Worm (Caenorhabditis elegans) whole organism, L4 larva: ENCODE data around the gene ufd-3.

ENCODE experiments used
- F26F4.8 ChIP-seq: fragments of 200-800 bp; sonication (Bioruptor generic); conservative IDR thresholded peaks from 2 replicates; pipeline ENCODE4 v1.3.6; 2022; ENCODE audit warnings: missing genetic modification characterization, missing compliant biosample characterization
- Y48G9A.11 ChIP-seq: fragments of 200-800 bp; sonication (Bioruptor generic); IDR thresholded peaks from 2 replicates; pipeline ENCODE4 v1.3.6; 2022; ENCODE audit warnings: missing genetic modification reagents, missing genetic modification characterization, missing compliant biosample characterization
- Y5F2A.4 ChIP-seq: fragments of 200-800 bp; sonication (Bioruptor generic); optimal IDR thresholded peaks from 2 replicates; lab custom pipeline; 2018; ENCODE audit warnings: mild to moderate bottlenecking, missing genetic modification characterization, missing compliant biosample characterization
- aha-1 ChIP-seq: fragments of 150-350 bp; peaks from one replicate; lab custom pipeline; 2014; ENCODE audit warnings: missing biosample characterization, missing genetic modification characterization
- aly-2 ChIP-seq: sonication (generic microtip); optimal IDR thresholded peaks from 2 replicates; lab custom pipeline; 2018; ENCODE audit warnings: missing biosample characterization, missing genetic modification characterization
- ama-1 ChIP-seq: fragments of 150-350 bp; optimal IDR thresholded peaks from 2 replicates; lab custom pipeline; 2014; ENCODE audit warnings: inconsistent platforms, mixed read lengths
- arid-1 ChIP-seq: fragments of 200-800 bp; sonication (Bioruptor generic); conservative IDR thresholded peaks from 2 replicates; pipeline ENCODE4 v1.3.6; 2022; ENCODE audit warnings: missing genetic modification reagents, missing genetic modification characterization, missing compliant biosample characterization
- attf-4 ChIP-seq: sonication (generic microtip); optimal IDR thresholded peaks from 3 replicates; lab custom pipeline; 2017; ENCODE audit warnings: missing biosample characterization, missing genetic modification characterization
- ceh-20 ChIP-seq: fragments of 200-800 bp; sonication (Bioruptor generic); IDR thresholded peaks from 2 replicates; pipeline ENCODE4 v1.3.6; 2022; ENCODE audit warnings: missing genetic modification reagents, missing genetic modification characterization, missing compliant biosample characterization
- ceh-44 ChIP-seq: fragments of 200-800 bp; sonication (Bioruptor generic); IDR thresholded peaks from 2 replicates; pipeline ENCODE4 v1.3.6; 2022; ENCODE audit warnings: missing genetic modification reagents, missing genetic modification characterization, missing compliant biosample characterization
- ceh-82 ChIP-seq: sonication (generic microtip); optimal IDR thresholded peaks from 2 replicates; lab custom pipeline; 2017; ENCODE audit warnings: missing biosample characterization, missing genetic modification characterization
- ces-1 ChIP-seq: fragments of 150-350 bp; sonication (generic microtip); optimal IDR thresholded peaks from 4 replicates; lab custom pipeline; 2014; ENCODE audit warnings: missing biosample characterization, missing genetic modification reagents, missing genetic modification characterization
- daf-16 ChIP-seq, 3 experiments: sonication (generic microtip); optimal IDR thresholded peaks; 2 replicates each; lab custom pipeline; 2016 to 2017; ENCODE audit warnings: missing genetic modification characterization in 3 of 3, missing genetic modification reagents in 3 of 3, mild to moderate bottlenecking in 2 of 3, missing compliant biosample characterization in 2 of 3, missing biosample characterization in 1 of 3, moderate library complexity in 1 of 3
- daf-19 ChIP-seq: fragments of 200-800 bp; sonication (Bioruptor generic); conservative IDR thresholded peaks from 2 replicates; pipeline ENCODE4 v1.3.6; 2022; ENCODE audit warnings: missing genetic modification characterization, missing compliant biosample characterization
- dpl-1 ChIP-seq: fragments of 150-350 bp; optimal IDR thresholded peaks from 2 replicates; lab custom pipeline; 2014; ENCODE audit warnings: missing biosample characterization, missing genetic modification reagents, missing genetic modification characterization
- duxl-1 ChIP-seq: sonication (generic microtip); optimal IDR thresholded peaks from 2 replicates; lab custom pipeline; 2016; ENCODE audit warnings: mild to moderate bottlenecking, missing genetic modification characterization, moderate library complexity, missing compliant biosample characterization; ENCODE audit not compliant: poor library complexity
- dve-1 ChIP-seq: sonication (generic microtip); optimal IDR thresholded peaks from 2 replicates; lab custom pipeline; 2017; ENCODE audit warnings: antibody characterized with exemption, mild to moderate bottlenecking, missing genetic modification characterization, missing compliant biosample characterization; ENCODE audit not compliant: insufficient read depth
- egl-27 ChIP-seq: sonication (generic microtip); optimal IDR thresholded peaks from 3 replicates; lab custom pipeline; 2017; ENCODE audit warnings: missing biosample characterization, missing genetic modification reagents, missing genetic modification characterization
- fos-1 ChIP-seq: fragments of 150-350 bp; optimal IDR thresholded peaks from 2 replicates; lab custom pipeline; 2014; ENCODE audit warnings: missing biosample characterization, missing genetic modification characterization
- hlh-30 ChIP-seq: sonication (generic microtip); optimal IDR thresholded peaks from 2 replicates; lab custom pipeline; 2017; ENCODE audit warnings: antibody characterized with exemption, mild to moderate bottlenecking, missing genetic modification characterization, missing compliant biosample characterization; ENCODE audit not compliant: insufficient read depth
- lim-7 ChIP-seq: fragments of 200-800 bp; sonication (Bioruptor generic); IDR thresholded peaks from 2 replicates; pipeline ENCODE4 v1.3.6; 2022; ENCODE audit warnings: missing genetic modification characterization, missing compliant biosample characterization
- lin-29 ChIP-seq: fragments of 200-800 bp; sonication (Bioruptor generic); IDR thresholded peaks from 2 replicates; pipeline ENCODE4 v1.3.6; 2022; ENCODE audit warnings: missing genetic modification reagents, missing genetic modification characterization, missing compliant biosample characterization
- lin-38 ChIP-seq: fragments of 200-800 bp; sonication (Bioruptor generic); IDR thresholded peaks from 2 replicates; pipeline ENCODE4 v1.3.6; 2022; ENCODE audit warnings: missing genetic modification reagents, missing genetic modification characterization, missing compliant biosample characterization
- lsy-2 ChIP-seq, 2 experiments: fragments of 150-350 bp in 1 of 2; sonication (generic microtip) in 1 of 2; optimal IDR thresholded peaks; 2 replicates each; lab custom pipeline; 2014 to 2017; ENCODE audit warnings: missing biosample characterization in 2 of 2, missing genetic modification characterization in 2 of 2
- madf-9 ChIP-seq: fragments of 200-800 bp; sonication (Bioruptor generic); conservative IDR thresholded peaks from 2 replicates; pipeline ENCODE4 v1.3.6; 2022; ENCODE audit warnings: missing genetic modification reagents, missing genetic modification characterization, missing compliant biosample characterization
- mep-1 ChIP-seq: fragments of 150-350 bp; sonication (generic microtip); optimal IDR thresholded peaks from 3 replicates; lab custom pipeline; 2014; ENCODE audit warnings: missing biosample characterization, missing genetic modification characterization
- mes-2 ChIP-seq: sonication (generic microtip); optimal IDR thresholded peaks from 2 replicates; lab custom pipeline; 2016; ENCODE audit warnings: missing genotype, mild to moderate bottlenecking, missing genetic modification characterization, missing compliant biosample characterization; ENCODE audit not compliant: poor library complexity, severe bottlenecking
- mxl-2 ChIP-seq: fragments of 200-800 bp; sonication (Bioruptor generic); conservative IDR thresholded peaks from 2 replicates; pipeline ENCODE4 v1.3.6; 2022; ENCODE audit warnings: missing genetic modification reagents, missing genetic modification characterization, missing compliant biosample characterization
- mxl-3 ChIP-seq: fragments of 200-800 bp; sonication (Bioruptor generic); optimal IDR thresholded peaks from 2 replicates; lab custom pipeline; 2018; ENCODE audit warnings: mild to moderate bottlenecking, missing genetic modification characterization, missing compliant biosample characterization
- nhr-11 ChIP-seq: fragments of 150-350 bp; optimal IDR thresholded peaks from 2 replicates; lab custom pipeline; 2014; ENCODE audit warnings: missing biosample characterization, missing genetic modification characterization
- nhr-28 ChIP-seq: fragments of 150-350 bp; optimal IDR thresholded peaks from 2 replicates; lab custom pipeline; 2014; ENCODE audit warnings: missing biosample characterization, missing genetic modification characterization
- nhr-48 ChIP-seq: sonication (generic microtip); optimal IDR thresholded peaks from 2 replicates; lab custom pipeline; 2016; ENCODE audit warnings: mild to moderate bottlenecking, missing genetic modification characterization, missing compliant biosample characterization
- nhr-76 ChIP-seq: fragments of 150-350 bp; optimal IDR thresholded peaks from 2 replicates; lab custom pipeline; 2014; ENCODE audit warnings: missing biosample characterization, missing genetic modification characterization
- nhr-77 ChIP-seq: fragments of 150-350 bp; optimal IDR thresholded peaks from 2 replicates; lab custom pipeline; 2014; ENCODE audit warnings: missing biosample characterization, missing genetic modification characterization
- pha-4 ChIP-seq, 2 experiments: fragments of 150-350 bp in 1 of 2; fragments of 200-800 bp in 1 of 2; sonication (Bioruptor generic) in 1 of 2; IDR thresholded peaks in 1 of 2; optimal IDR thresholded peaks in 1 of 2; 2 replicates each; pipeline versions ENCODE4 v1.3.6 to Lab custom; 2014 to 2022; ENCODE audit warnings: missing genetic modification characterization in 2 of 2, missing genetic modification reagents in 2 of 2, missing biosample characterization in 1 of 2, missing compliant biosample characterization in 1 of 2
- pqm-1 ChIP-seq: sonication (generic microtip); optimal IDR thresholded peaks from 2 replicates; lab custom pipeline; 2017; ENCODE audit warnings: missing biosample characterization, missing genetic modification characterization
- rbr-2 ChIP-seq: sonication (generic microtip); optimal IDR thresholded peaks from 2 replicates; lab custom pipeline; 2016; ENCODE audit warnings: missing genotype, missing genetic modification characterization, missing compliant biosample characterization
- sdz-12 ChIP-seq: fragments of 200-800 bp; sonication (Bioruptor generic); optimal IDR thresholded peaks from 2 replicates; lab custom pipeline; 2018; ENCODE audit warnings: mild to moderate bottlenecking, missing genetic modification characterization, missing compliant biosample characterization
- set-16 ChIP-seq: fragments of 200-800 bp; sonication (Bioruptor generic); IDR thresholded peaks from 2 replicates; pipeline ENCODE4 v1.3.6; 2022; ENCODE audit warnings: missing genetic modification reagents, missing genetic modification characterization, missing compliant biosample characterization
- spr-1 ChIP-seq: sonication (generic microtip); optimal IDR thresholded peaks from 2 replicates; lab custom pipeline; 2016; ENCODE audit warnings: mild to moderate bottlenecking, missing genetic modification characterization, missing compliant biosample characterization
- spr-3 ChIP-seq: fragments of 200-800 bp; sonication (Bioruptor generic); optimal IDR thresholded peaks from 2 replicates; lab custom pipeline; 2018; ENCODE audit warnings: mild to moderate bottlenecking, missing genetic modification characterization, missing compliant biosample characterization
- tag-97 ChIP-seq: fragments of 200-800 bp; sonication (Bioruptor generic); IDR thresholded peaks from 2 replicates; pipeline ENCODE4 v1.3.6; 2022; ENCODE audit warnings: missing genetic modification characterization, missing compliant biosample characterization
- tra-1 ChIP-seq: fragments of 200-800 bp; sonication (Bioruptor generic); IDR thresholded peaks from 2 replicates; pipeline ENCODE4 v1.3.6; 2022; ENCODE audit warnings: missing genetic modification reagents, missing genetic modification characterization, missing compliant biosample characterization
- unc-62 ChIP-seq, 3 experiments: fragments of 150-350 bp in 1 of 3; sonication (generic microtip); optimal IDR thresholded peaks in 2 of 3; peaks in 1 of 3; 1 replicate in 1 of 3; 2 replicates in 2 of 3; lab custom pipeline; 2014 to 2017; ENCODE audit warnings: missing biosample characterization in 3 of 3, missing genetic modification characterization in 3 of 3, missing genetic modification reagents in 3 of 3, missing genotype in 1 of 3
- zfp-3 ChIP-seq: fragments of 200-800 bp; sonication (Bioruptor generic); conservative IDR thresholded peaks from 2 replicates; pipeline ENCODE4 v1.3.6; 2022; ENCODE audit warnings: missing genetic modification reagents, missing genetic modification characterization, missing compliant biosample characterization
- zip-2 ChIP-seq: fragments of 150-350 bp; optimal IDR thresholded peaks from 2 replicates; lab custom pipeline; 2014; ENCODE audit warnings: missing biosample characterization, missing genetic modification characterization

ufd-3 gene

DNA sequence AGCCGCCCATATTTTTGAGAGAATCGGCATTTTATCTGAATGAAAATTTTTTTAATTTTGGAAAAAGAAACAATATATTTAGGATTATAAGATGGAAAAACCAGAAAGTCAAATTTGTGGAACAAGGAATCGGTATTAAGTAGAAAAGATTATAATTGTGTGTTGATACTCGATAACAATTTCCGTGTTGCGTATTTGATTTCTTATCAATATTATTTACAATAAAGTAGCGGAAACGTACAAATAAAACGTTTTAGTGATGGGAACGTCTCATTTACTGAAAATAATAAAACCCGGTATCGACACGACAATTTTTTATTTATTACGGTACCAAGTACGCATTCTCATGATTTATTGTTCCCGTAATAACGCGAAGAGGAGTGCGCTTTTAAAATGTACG is 3.7 kb upstream of the ufd-3 start, which contains the start of gene C05C10.3:
TSS of gene C05C10.3 (minus strand) at position 35 of the 400 bp plus-strand sequence.
- TF ChIP-seq daf-16 (GFP tag; optimal IDR thresholded peaks at IDR 0.05; lab: Kevin White, UChicago) = no peak
- TF ChIP-seq daf-16 (tag; optimal IDR thresholded peaks at IDR 0.05; lab: Kevin White, UChicago) = peak; percentile 82
- no peak for TF ChIP-seq lim-7 (GFP tag; lab: Robert Waterston, UW)
- TF ChIP-seq duxl-1 (tag; lab: Kevin White, UChicago) = no peak
- peak; percentile 7 for TF ChIP-seq pqm-1 (tag; lab: Kevin White, UChicago)
- TF ChIP-seq nhr-77 (tag; lab: Kevin White, UChicago) = peak; percentile 35
- TF ChIP-seq dve-1 (tag; lab: Kevin White, UChicago) = peak; percentile 24
- TF ChIP-seq nhr-28 (tag; lab: Kevin White, UChicago) = peak; percentile 2

DNA sequence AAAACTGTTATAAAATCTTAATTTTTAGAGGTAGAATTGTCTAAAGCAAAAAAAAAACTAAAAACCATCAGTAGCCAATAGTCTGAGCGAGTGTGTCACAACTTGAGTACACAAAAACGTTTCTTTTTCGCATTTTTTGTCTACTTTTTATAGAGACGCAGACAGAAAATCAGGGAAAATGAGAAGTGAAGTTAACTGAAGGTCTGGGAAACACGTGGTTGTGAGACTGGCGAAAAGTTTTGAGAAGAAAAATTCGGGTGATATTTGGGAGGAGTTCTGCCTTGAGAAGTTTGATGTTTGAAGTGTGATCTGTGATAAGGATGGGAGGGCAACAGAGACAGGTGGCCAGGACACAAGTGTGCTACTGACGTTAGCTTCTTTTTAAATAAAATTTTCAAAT is 2.9 kb upstream of the ufd-3 start:
- TF ChIP-seq spr-1 (tag; lab: Kevin White, UChicago) (peak; percentile 47), zfp-3 (no peak), lin-29 (GFP tag; lab: Robert Waterston, UW) (0 out of 2 replicates have a peak, but pooled peaks have one; percentile 14), hlh-30 (tag; lab: Kevin White, UChicago) (peak; percentile 97), rbr-2 (no peak), ceh-44 (no peak), dpl-1 (GFP tag; lab: Kevin White, UChicago) (peak; percentile 64), pha-4 (GFP tag; IDR thresholded peaks at IDR 0.05; lab: Robert Waterston, UW) (no peak), pha-4 (tag; optimal IDR thresholded peaks at IDR 0.05; lab: Kevin White, UChicago) (peak; percentile 33), spr-3 (GFP tag; lab: Kevin White, UChicago) (no peak), lin-38 (GFP tag; lab: Robert Waterston, UW) (0 out of 2 replicates have a peak, but pooled peaks have one; percentile 28), mes-2 (tag; lab: Kevin White, UChicago) (peak; percentile 48), fos-1 (tag; lab: Kevin White, UChicago) (no peak), daf-19 (GFP tag; lab: Robert Waterston, UW) (no peak), F26F4.8 (no peak), nhr-28 (tag; lab: Kevin White, UChicago) (peak; percentile 90), unc-62 (GFP tag; optimal IDR thresholded peaks at IDR 0.05 in 1 of 2; lab: Kevin White, UChicago) (peak in 1 of 2 experiments; percentile 64), unc-62 (tag; optimal IDR thresholded peaks at IDR 0.05; lab: Kevin White, UChicago) (no peak), zip-2 (tag; lab: Kevin White, UChicago) (peak; percentile 8), Y48G9A.11 (GFP tag; lab: Robert Waterston, UW) (no peak), daf-16 (GFP tag; optimal IDR thresholded peaks at IDR 0.05; lab: Kevin White, UChicago) (peak in 1 of 2 experiments; percentile 19), daf-16 (tag; optimal IDR thresholded peaks at IDR 0.05; lab: Kevin White, UChicago) (peak; percentile 85), nhr-48 (tag; lab: Kevin White, UChicago) (peak; percentile 91), sdz-12 (no peak), lsy-2 (tag; optimal IDR thresholded peaks at IDR 0.05; lab: Kevin White, UChicago) (peak; percentile 7 to 88), madf-9 (GFP tag; lab: Robert Waterston, UW) (no peak), mxl-2 (no peak), ces-1 (no peak), arid-1 (GFP tag; lab: Robert Waterston, UW) (0 out of 2 replicates have a peak, but pooled peaks have one; percentile 24), ceh-82 (tag; lab: Kevin White, UChicago) (no peak), nhr-77 (tag; lab: Kevin White, UChicago) (peak; percentile 65), attf-4 (no peak), mxl-3 (GFP tag; lab: Kevin White, UChicago) (peak; percentile 100), aly-2 (tag; lab: Kevin White, UChicago) (no peak), lim-7 (GFP tag; lab: Robert Waterston, UW) (no peak), egl-27 (tag; lab: Kevin White, UChicago) (no peak), tra-1 (GFP tag; lab: Robert Waterston, UW) (peak; percentile 84), Y5F2A.4 (GFP tag; lab: Kevin White, UChicago) (no peak), ceh-20 (GFP tag; lab: Robert Waterston, UW) (peak; percentile 21; the same call in 1 of the 2 replicates), nhr-11 (tag; lab: Kevin White, UChicago) (peak; percentile 99), aha-1 (tag; lab: Kevin White, UChicago) (peak; percentile 99), tag-97 (GFP tag; lab: Robert Waterston, UW) (no peak), ama-1 (lab: Kevin White, UChicago) (peak; percentile 90), mep-1 (tag; lab: Kevin White, UChicago) (peak; percentile 90), set-16 (GFP tag; lab: Robert Waterston, UW) (no peak), nhr-76 (tag; lab: Kevin White, UChicago) (no peak)
